Worm (Caenorhabditis elegans) whole organism, L2 larva: Measurements from ENCODE around the gene cic-1.

Source experiments
- C34F6.9 ChIP-seq: fragments of 150-350 bp; optimal IDR thresholded peaks from 2 replicates; lab custom pipeline; 2014; ENCODE audit warnings: missing biosample characterization, missing genetic modification characterization
- ceh-82 ChIP-seq: fragments of 150-350 bp; optimal IDR thresholded peaks from 2 replicates; lab custom pipeline; 2014; ENCODE audit warnings: missing biosample characterization, missing genetic modification characterization
- crh-2 ChIP-seq: sonication (generic microtip); optimal IDR thresholded peaks from 2 replicates; lab custom pipeline; 2017; ENCODE audit warnings: missing biosample characterization, missing genetic modification characterization
- egl-27 ChIP-seq: sonication (generic microtip); optimal IDR thresholded peaks from 3 replicates; lab custom pipeline; 2017; ENCODE audit warnings: missing biosample characterization, missing genetic modification reagents, missing genetic modification characterization
- nhr-11 ChIP-seq: fragments of 150-350 bp; optimal IDR thresholded peaks from 2 replicates; lab custom pipeline; 2014; ENCODE audit warnings: missing biosample characterization, missing genetic modification characterization
- snpc-4 ChIP-seq: fragments of 150-350 bp; optimal IDR thresholded peaks from 2 replicates; lab custom pipeline; 2014; ENCODE audit warnings: missing biosample characterization, missing genetic modification characterization
- ztf-4 ChIP-seq: fragments of 150-350 bp; optimal IDR thresholded peaks from 2 replicates; lab custom pipeline; 2014; ENCODE audit warnings: missing biosample characterization, missing genetic modification characterization

- TF ChIP-seq ztf-4 (tag; lab: Kevin White, UChicago) = no peak
- TF ChIP-seq snpc-4 (tag; lab: Kevin White, UChicago) = no peak
- TF ChIP-seq C34F6.9 (tag; lab: Kevin White, UChicago) = no peak
- no peak for TF ChIP-seq crh-2
- TF ChIP-seq ceh-82 (tag; lab: Kevin White, UChicago) = no peak
- no peak for TF ChIP-seq egl-27 (tag; lab: Kevin White, UChicago)
- no peak for TF ChIP-seq nhr-11 (tag; lab: Kevin White, UChicago)
Observed at ce11 chrIII:2368424-2368823, 32.6 kb downstream of the cic-1 start, which contains the start of gene H04J21.4.
